Fruit fly (Drosophila melanogaster): Measurements from ENCODE around the gene Vps36.

Gene Vps36

dm6 chr3L:13479609-13480240 lies 33.2 kb downstream of the Vps36 start (continued):
- TF ChIP-seq tai (GFP tag; optimal IDR thresholded peaks at IDR 0.05) (no peak), h (GFP tag; optimal IDR thresholded peaks at IDR 0.05) (peak; percentile 51), sage (GFP tag; optimal IDR thresholded peaks at IDR 0.05) (no peak), Myc (optimal IDR thresholded peaks at IDR 0.05) (no peak), dl (GFP tag; optimal IDR thresholded peaks at IDR 0.05; ENCODE audit: insufficient read depth in 1 of 2, partially characterized antibody in 2 of 2) (no peak), Rel (GFP tag; optimal IDR thresholded peaks at IDR 0.05) (no peak), Rel (tag; optimal IDR thresholded peaks at IDR 0.05) (no peak), Hnf4 (GFP tag; optimal IDR thresholded peaks at IDR 0.05) (peak; percentile 35), N (GFP tag; optimal IDR thresholded peaks at IDR 0.05) (no peak), fru (GFP tag; optimal IDR thresholded peaks at IDR 0.05) (peak; percentile 58), lola (GFP tag; optimal IDR thresholded peaks at IDR 0.05) (no peak)

dm6 chr3L:13479204-13479600 lies 33.7 kb downstream of the Vps36 start:
- TF ChIP-seq HLH106 (tag; optimal IDR thresholded peaks at IDR 0.05), result no peak
- no peak for TF ChIP-seq fru (GFP tag; optimal IDR thresholded peaks at IDR 0.05)
- no peak for TF ChIP-seq br (GFP tag; optimal IDR thresholded peaks at IDR 0.05)
- no peak for TF ChIP-seq dl (GFP tag; optimal IDR thresholded peaks at IDR 0.05; ENCODE audit: insufficient read depth in 1 of 2, partially characterized antibody in 2 of 2)
- no peak for TF ChIP-seq OdsH (GFP tag; optimal IDR thresholded peaks at IDR 0.05)
- no peak for TF ChIP-seq usp (GFP tag; optimal IDR thresholded peaks at IDR 0.05)
- TF ChIP-seq Dfd (GFP tag; optimal IDR thresholded peaks at IDR 0.05), result no peak
- no peak for TF ChIP-seq CG9705 (GFP tag; optimal IDR thresholded peaks at IDR 0.05)
- TF ChIP-seq GATAd (GFP tag; optimal IDR thresholded peaks at IDR 0.05), result no peak
- TF ChIP-seq woc (GFP tag; optimal IDR thresholded peaks at IDR 0.05), result no peak
- TF ChIP-seq lola (GFP tag; optimal IDR thresholded peaks at IDR 0.05), result no peak
- no peak for TF ChIP-seq Hnf4 (GFP tag; optimal IDR thresholded peaks at IDR 0.05)
- no peak for TF ChIP-seq brk (GFP tag; optimal IDR thresholded peaks at IDR 0.05)

- TF ChIP-seq rgr (GFP tag; optimal IDR thresholded peaks at IDR 0.05), result peak; percentile 10
- TF ChIP-seq h (GFP tag; optimal IDR thresholded peaks at IDR 0.05), result peak; percentile 33
- peak; percentile 32 for TF ChIP-seq Dfd (GFP tag; optimal IDR thresholded peaks at IDR 0.05)
- TF ChIP-seq Hr78 (GFP tag; optimal IDR thresholded peaks at IDR 0.05), result no peak
- peak; percentile 32 for TF ChIP-seq ey (GFP tag; optimal IDR thresholded peaks at IDR 0.05)
- TF ChIP-seq foxo (GFP tag; optimal IDR thresholded peaks at IDR 0.05), result peak in 1 of 2 experiments; percentile 43
- peak; percentile 34 for TF ChIP-seq fru (GFP tag; optimal IDR thresholded peaks at IDR 0.05)
- no peak for TF ChIP-seq Myc (optimal IDR thresholded peaks at IDR 0.05)
- TF ChIP-seq sage (GFP tag; optimal IDR thresholded peaks at IDR 0.05), result no peak
- TF ChIP-seq HLH106 (tag; optimal IDR thresholded peaks at IDR 0.05), result peak; percentile 23
Observed at dm6 chr3L:13478339-13479203, 34.3 kb downstream of the Vps36 start.

- TF ChIP-seq Mio (GFP tag; optimal IDR thresholded peaks at IDR 0.05) (no peak), rgr (GFP tag; optimal IDR thresholded peaks at IDR 0.05) (no peak), GATAd (GFP tag; optimal IDR thresholded peaks at IDR 0.05) (no peak), foxo (GFP tag; optimal IDR thresholded peaks at IDR 0.05) (no peak), jim (GFP tag; optimal IDR thresholded peaks at IDR 0.05) (peak; percentile 73), Hr78 (GFP tag; optimal IDR thresholded peaks at IDR 0.05) (no peak), Jra (GFP tag; optimal IDR thresholded peaks at IDR 0.05) (no peak), Rel (GFP tag; optimal IDR thresholded peaks at IDR 0.05) (no peak), Rel (tag; optimal IDR thresholded peaks at IDR 0.05) (peak; percentile 66), fru (GFP tag; optimal IDR thresholded peaks at IDR 0.05) (no peak), Dif (GFP tag; optimal IDR thresholded peaks at IDR 0.05; ENCODE audit: partially characterized antibody) (no peak), CG32264 (GFP tag; optimal IDR thresholded peaks at IDR 0.05) (no peak), sage (GFP tag; optimal IDR thresholded peaks at IDR 0.05) (no peak), usp (GFP tag; optimal IDR thresholded peaks at IDR 0.05) (no peak), ey (GFP tag; optimal IDR thresholded peaks at IDR 0.05) (no peak), OdsH (GFP tag; optimal IDR thresholded peaks at IDR 0.05) (no peak), psq (GFP tag; optimal IDR thresholded peaks at IDR 0.05) (no peak), h (GFP tag; optimal IDR thresholded peaks at IDR 0.05) (peak; percentile 12), HLH106 (tag; optimal IDR thresholded peaks at IDR 0.05) (peak; percentile 2), dsf (GFP tag; optimal IDR thresholded peaks at IDR 0.05; ENCODE audit: borderline replicate concordance) (no peak), lola (GFP tag; optimal IDR thresholded peaks at IDR 0.05) (no peak), brk (GFP tag; optimal IDR thresholded peaks at IDR 0.05) (no peak), dl (GFP tag; optimal IDR thresholded peaks at IDR 0.05; ENCODE audit: insufficient read depth in 1 of 2, partially characterized antibody in 2 of 2) (no peak), Dfd (GFP tag; optimal IDR thresholded peaks at IDR 0.05) (peak; percentile 72), Abd-B (GFP tag; optimal IDR thresholded peaks at IDR 0.05) (no peak), dmrt93B (GFP tag; optimal IDR thresholded peaks at IDR 0.05) (no peak), Hr83 (GFP tag; optimal IDR thresholded peaks at IDR 0.05; ENCODE audit: poor library complexity, severe bottlenecking) (no peak), br (GFP tag; optimal IDR thresholded peaks at IDR 0.05) (no peak), sv (GFP tag; optimal IDR thresholded peaks at IDR 0.05) (no peak), woc (GFP tag; optimal IDR thresholded peaks at IDR 0.05) (no peak), pan (optimal IDR thresholded peaks at IDR 0.05) (no peak), Sp1 (GFP tag; optimal IDR thresholded peaks at IDR 0.05) (no peak), Hnf4 (GFP tag; optimal IDR thresholded peaks at IDR 0.05) (no peak), tai (GFP tag; optimal IDR thresholded peaks at IDR 0.05) (no peak)
Observed at dm6 chr3L:13477453-13478184, 35.3 kb downstream of the Vps36 start, which contains the start of gene stv. Gene stv (plus strand): TSS chr3L:13477541.

Data from whole organism, wandering third instar larva.